Fruit fly (Drosophila melanogaster) ovary, adult (tissue): ENCODE results near the gene S-Lap2.

Source experiments
- CG17801 ChIP-seq: fragments of 200-800 bp; optimal IDR thresholded peaks from 2 replicates; lab custom pipeline; 2019; ENCODE audit warnings: missing biosample characterization, mild to moderate bottlenecking, missing genetic modification characterization, moderate library complexity; ENCODE audit not compliant: partially characterized antibody

Gene S-Lap2

dm6 chr3L:8627839-8628827, 8.4 kb downstream of the S-Lap2 start:
- no peak for TF ChIP-seq CG17801 (GFP tag; lab: Kevin White, UChicago)

- TF ChIP-seq CG17801 (GFP tag; lab: Kevin White, UChicago), result no peak
Measured at dm6 chr3L:8628964-8629363, 9.3 kb downstream of the S-Lap2 start.

dm6 chr3L:8629701-8630343, 10.1 kb downstream of the S-Lap2 start:
- TF ChIP-seq CG17801 (GFP tag; lab: Kevin White, UChicago), result no peak

dm6 chr3L:8633614-8634325, 14.1 kb downstream of the S-Lap2 start, which contains the start of gene Cdc6:
TSS of gene Cdc6 (minus strand) at chr3L:8634069.
- no peak for TF ChIP-seq CG17801 (GFP tag; lab: Kevin White, UChicago)

- no peak for TF ChIP-seq CG17801 (GFP tag; lab: Kevin White, UChicago)
Measured at dm6 chr3L:8640139-8640538, 20.5 kb downstream of the S-Lap2 start, which contains the start of gene Cpr66D. TSS of gene Cpr66D (plus strand) at chr3L:8640439.

dm6 chr3L:8641049-8641448, 21.4 kb downstream of the S-Lap2 start:
- TF ChIP-seq CG17801 (GFP tag; lab: Kevin White, UChicago), result no peak

- TF ChIP-seq CG17801 (GFP tag; lab: Kevin White, UChicago), result no peak
Measured at dm6 chr3L:8643810-8644552, 24.3 kb downstream of the S-Lap2 start.

- no peak for TF ChIP-seq CG17801 (GFP tag; lab: Kevin White, UChicago)
Measured at dm6 chr3L:8646821-8647220, 27.1 kb downstream of the S-Lap2 start, which contains the start of the genes CG13305 and Pex7. TSS of gene CG13305 (minus strand) at chr3L:8646822. TSS of gene Pex7 (plus strand) at chr3L:8647145.

- TF ChIP-seq CG17801 (GFP tag; lab: Kevin White, UChicago), result no peak
Measured at dm6 chr3L:8648836-8649235, 29.1 kb downstream of the S-Lap2 start, which contains the start of gene Arr2. TSS of gene Arr2 (minus strand) at chr3L:8648936.

- TF ChIP-seq CG17801 (GFP tag; lab: Kevin White, UChicago), result no peak
Measured at dm6 chr3L:8651876-8652571, 32.3 kb downstream of the S-Lap2 start.

dm6 chr3L:8652572-8652977, 32.9 kb downstream of the S-Lap2 start:
- TF ChIP-seq CG17801 (GFP tag; lab: Kevin White, UChicago), result no peak

dm6 chr3L:8653572-8653971, 33.9 kb downstream of the S-Lap2 start:
- TF ChIP-seq CG17801 (GFP tag; lab: Kevin White, UChicago), result no peak

- TF ChIP-seq CG17801 (GFP tag; lab: Kevin White, UChicago), result no peak
Measured at dm6 chr3L:8655217-8655896, 35.7 kb downstream of the S-Lap2 start.
